Fruit fly (Drosophila melanogaster): ENCODE data around the gene CG9555.

DNA sequence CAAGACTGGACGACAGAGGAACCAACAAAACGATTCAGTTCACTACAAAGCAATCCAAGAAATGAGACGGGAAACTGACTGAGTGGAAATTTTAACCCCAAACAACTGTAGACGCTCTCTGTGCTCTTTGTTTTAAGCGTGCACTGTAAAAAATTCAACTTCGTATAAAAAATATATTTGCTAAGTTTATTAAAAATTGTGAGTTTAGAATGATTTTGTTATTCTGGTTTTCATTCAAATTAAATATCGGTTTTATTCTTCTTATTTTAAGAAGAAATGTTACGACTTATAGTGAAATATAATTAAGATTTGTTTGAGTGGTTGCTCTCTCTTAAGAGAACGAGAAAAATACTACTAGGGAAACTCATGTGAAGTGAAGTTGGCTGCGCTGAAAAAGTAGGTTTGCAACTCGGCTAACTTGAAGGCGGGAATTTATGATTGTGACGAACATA is 33.5 kb upstream of the CG9555 start:
- TF ChIP-seq Gug (GFP tag; IDR thresholded peaks at IDR 0.05) (peak; percentile 91), CG4424 (GFP tag; optimal IDR thresholded peaks at IDR 0.05) (peak; percentile 94), Spps (tag; optimal IDR thresholded peaks at IDR 0.05) (peak; percentile 92), Rfx (GFP tag; IDR thresholded peaks at IDR 0.05) (peak; percentile 96), Atf-2 (GFP tag; optimal IDR thresholded peaks at IDR 0.05) (peak; percentile 96), Dbx (GFP tag; IDR thresholded peaks at IDR 0.05) (peak; percentile 98), Hr39 (optimal IDR thresholded peaks at IDR 0.05) (no peak), Ada2b (GFP tag; IDR thresholded peaks at IDR 0.05) (peak; percentile 98), Ravus (GFP tag; IDR thresholded peaks at IDR 0.05) (peak; percentile 95), CG2875 (GFP tag; optimal IDR thresholded peaks at IDR 0.05) (peak; percentile 89), ab (GFP tag; optimal IDR thresholded peaks at IDR 0.05) (peak; percentile 28), lola (GFP tag; optimal IDR thresholded peaks at IDR 0.05) (peak in 1 of 3 experiments; percentile 99)

All from whole organism, embryonic.